Fruit fly (Drosophila melanogaster): ENCODE data around the gene GatA.

dm6 chr3R:18999906-19000451, 28.7 kb downstream of the GatA start:
- TF ChIP-seq CG13624 (GFP tag; optimal IDR thresholded peaks at IDR 0.05): no peak
- TF ChIP-seq CG1529 (GFP tag; optimal IDR thresholded peaks at IDR 0.05): no peak
